Worm (Caenorhabditis elegans) whole organism, L2 larva: Measurements from ENCODE around the gene Y97E10AR.1.

ENCODE experiments used
- lin-11 ChIP-seq: fragments of 150-350 bp; sonication (generic microtip); optimal IDR thresholded peaks from 2 replicates; lab custom pipeline; 2014; ENCODE audit warnings: missing biosample characterization, missing genetic modification characterization, inconsistent platforms, mixed read lengths
- nhr-12 ChIP-seq: fragments of 150-350 bp; optimal IDR thresholded peaks from 2 replicates; lab custom pipeline; 2014; ENCODE audit warnings: missing biosample characterization, missing genetic modification characterization
- unc-39 ChIP-seq: fragments of 150-350 bp; optimal IDR thresholded peaks from 2 replicates; lab custom pipeline; 2014; ENCODE audit warnings: missing biosample characterization, missing genetic modification characterization

DNA sequence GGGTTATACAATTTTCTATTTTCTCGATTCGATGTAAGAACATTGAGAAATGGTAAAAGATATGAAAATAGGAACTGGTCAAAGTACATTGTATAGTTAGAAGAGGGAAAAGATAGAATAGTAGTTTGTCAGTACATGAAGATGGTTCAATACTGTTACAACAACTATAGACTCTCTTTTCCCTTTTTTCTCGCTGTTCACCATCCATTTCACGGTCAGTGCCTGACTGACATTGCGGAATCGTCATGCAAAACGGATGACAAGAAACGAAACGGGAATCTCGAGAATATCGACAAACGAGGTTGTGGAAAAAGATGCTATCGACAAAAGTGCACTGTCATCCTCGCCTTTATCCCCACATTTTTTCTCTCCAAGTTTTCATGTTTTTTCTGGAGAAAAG, 42.4 kb downstream of the Y97E10AR.1 start:
- TF ChIP-seq nhr-12 (tag; lab: Kevin White, UChicago) = no peak
- TF ChIP-seq lin-11 = no peak
- TF ChIP-seq unc-39 (tag; lab: Kevin White, UChicago) = no peak
